Worm (Caenorhabditis elegans): ENCODE results near the gene dct-11.

DNA sequence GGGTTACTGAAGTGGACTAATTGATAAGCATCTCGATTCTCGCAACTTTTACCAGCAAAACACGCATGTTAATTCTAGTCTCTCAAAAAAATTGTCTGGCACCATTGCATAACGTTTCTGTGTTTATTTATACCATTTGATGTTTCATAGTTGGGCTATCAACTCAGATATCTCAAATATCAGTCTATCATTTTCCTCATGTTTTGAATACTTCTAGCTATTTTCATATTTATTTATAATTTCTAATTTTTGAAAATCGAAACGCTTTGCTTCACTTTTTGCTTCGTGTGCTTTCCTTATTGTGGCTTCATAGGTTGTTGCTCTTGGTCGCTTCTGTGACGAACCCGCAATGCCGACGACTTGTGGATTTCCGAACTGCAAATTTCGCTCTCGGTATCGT, 22.8 kb upstream of the dct-11 start, which contains the start of gene ctbp-1:
- TF ChIP-seq lin-13 (GFP tag; optimal IDR thresholded peaks at IDR 0.05) (no peak), nhr-237 (tag; optimal IDR thresholded peaks at IDR 0.05) (no peak), ets-5 (GFP tag; IDR thresholded peaks at IDR 0.05) (no peak), irx-1 (tag; optimal IDR thresholded peaks at IDR 0.05) (no peak), unc-62 (GFP tag; optimal IDR thresholded peaks at IDR 0.05) (no peak), lin-15B (tag; optimal IDR thresholded peaks at IDR 0.05) (no peak), lin-39 (tag; optimal IDR thresholded peaks at IDR 0.05) (no peak), pqm-1 (tag; optimal IDR thresholded peaks at IDR 0.05) (no peak)

Measured in whole organism, L1 larva.